Worm (Caenorhabditis elegans): ENCODE data around the gene F22B3.8.
"Not testable (repeated sequence)": the region's sequence is repeated elsewhere in the genome, so short reads cannot be mapped to it uniquely, and the experiment has no call there.

F22B3.8 gene

DNA sequence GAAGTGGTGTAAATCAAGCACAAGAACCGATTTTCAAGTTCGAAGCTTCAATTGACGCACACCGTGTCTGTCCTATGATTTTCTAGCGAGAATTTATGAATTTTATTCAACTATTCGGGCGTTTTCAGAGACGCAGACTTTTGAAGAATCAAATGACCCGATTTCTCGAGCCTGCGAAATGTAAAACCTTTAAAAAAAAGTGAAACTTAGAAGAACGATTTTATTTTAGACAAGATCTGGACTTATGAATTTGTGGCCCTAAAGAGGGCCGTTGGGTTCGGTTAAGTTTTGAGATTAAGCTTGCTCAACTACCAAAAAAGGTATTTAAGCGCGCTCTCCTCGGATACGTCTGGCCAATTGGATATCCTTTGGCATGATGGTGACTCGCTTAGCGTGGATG lies 18.6 kb downstream of the F22B3.8 start:
- TF ChIP-seq aly-1 (tag; optimal IDR thresholded peaks at IDR 0.05) (peak; percentile 81), ama-1 (optimal IDR thresholded peaks at IDR 0.05) (peak; percentile 83)

DNA sequence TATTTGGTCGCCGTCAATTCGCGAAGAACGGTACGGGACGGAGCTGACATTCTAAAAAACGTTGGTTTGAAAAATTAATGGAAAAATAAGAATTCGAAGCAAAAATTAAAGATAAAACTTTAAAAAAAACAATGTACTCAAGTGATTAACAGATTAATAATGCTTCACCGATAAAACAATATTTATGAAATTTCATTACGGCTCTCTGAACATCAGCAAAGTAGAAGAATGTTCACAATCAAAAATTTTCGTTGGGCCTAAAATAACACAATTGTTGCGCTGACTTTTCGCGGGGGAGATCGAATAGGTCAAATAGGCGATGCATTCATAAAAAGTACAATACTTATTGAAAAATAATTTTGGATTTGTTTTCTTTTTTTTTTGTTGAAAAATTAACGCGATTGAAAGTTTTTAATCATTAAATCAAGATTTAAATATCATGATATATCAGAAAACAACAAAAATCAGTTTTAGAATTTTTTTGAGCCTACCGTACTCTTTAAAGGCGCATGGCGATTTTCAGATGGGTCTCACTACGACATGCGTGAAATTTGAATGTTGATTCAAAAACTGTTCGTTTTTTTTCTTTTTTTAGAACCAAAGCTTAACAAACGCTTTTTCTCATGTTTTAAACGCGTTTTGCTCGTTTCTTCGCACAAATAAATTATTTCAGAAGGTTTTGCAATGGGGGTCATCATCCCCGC lies 21.3 kb downstream of the F22B3.8 start, which contains the start of the genes memi-3 and cyp-31A2:
memi-3 (minus strand) TSS at position 51 of the 704 bp plus-strand sequence.
cyp-31A2 (plus strand) TSS at position 674 of the 704 bp plus-strand sequence.
- TF ChIP-seq B0310.2 (tag; optimal IDR thresholded peaks at IDR 0.05), result no peak
- no peak for TF ChIP-seq F13C5.2 (tag; optimal IDR thresholded peaks at IDR 0.05)
- no peak for TF ChIP-seq tra-4 (tag; optimal IDR thresholded peaks at IDR 0.05)
- no peak for TF ChIP-seq scrt-1 (GFP tag; IDR thresholded peaks at IDR 0.05)
- no peak for TF ChIP-seq aly-1 (tag; optimal IDR thresholded peaks at IDR 0.05)
- no peak for TF ChIP-seq tbx-11 (GFP tag; IDR thresholded peaks at IDR 0.05)
- TF ChIP-seq hmg-4 (GFP tag; optimal IDR thresholded peaks at IDR 0.05), result no peak
- no peak for TF ChIP-seq sea-1 (GFP tag; conservative IDR thresholded peaks at IDR 0.05)
- no peak for TF ChIP-seq tbx-37 (GFP tag; conservative IDR thresholded peaks at IDR 0.05)
- no peak for TF ChIP-seq pes-1 (GFP tag; IDR thresholded peaks at IDR 0.05)
- no peak for TF ChIP-seq ceh-13 (GFP tag; optimal IDR thresholded peaks at IDR 0.05)
- TF ChIP-seq flt-1 (GFP tag; IDR thresholded peaks at IDR 0.05), result no peak
- TF ChIP-seq hmbx-1 (tag; optimal IDR thresholded peaks at IDR 0.05), result no peak
- no peak for TF ChIP-seq hnd-1 (tag; optimal IDR thresholded peaks at IDR 0.05)
- no peak for TF ChIP-seq ama-1 (optimal IDR thresholded peaks at IDR 0.05)
- TF ChIP-seq ets-7 (tag; optimal IDR thresholded peaks at IDR 0.05), result no peak
- TF ChIP-seq ceh-36 (tag; optimal IDR thresholded peaks at IDR 0.05), result no peak

ce11 chrIV:11401482-11401881 lies 23.2 kb downstream of the F22B3.8 start:
- TF ChIP-seq ama-1 (optimal IDR thresholded peaks at IDR 0.05) (peak; percentile 8), hnd-1 (tag; optimal IDR thresholded peaks at IDR 0.05) (no peak), scrt-1 (GFP tag; IDR thresholded peaks at IDR 0.05) (no peak), ceh-36 (tag; optimal IDR thresholded peaks at IDR 0.05) (no peak), hmbx-1 (tag; optimal IDR thresholded peaks at IDR 0.05) (no peak), tbx-11 (GFP tag; IDR thresholded peaks at IDR 0.05) (no peak), aly-1 (tag; optimal IDR thresholded peaks at IDR 0.05) (no peak)

DNA sequence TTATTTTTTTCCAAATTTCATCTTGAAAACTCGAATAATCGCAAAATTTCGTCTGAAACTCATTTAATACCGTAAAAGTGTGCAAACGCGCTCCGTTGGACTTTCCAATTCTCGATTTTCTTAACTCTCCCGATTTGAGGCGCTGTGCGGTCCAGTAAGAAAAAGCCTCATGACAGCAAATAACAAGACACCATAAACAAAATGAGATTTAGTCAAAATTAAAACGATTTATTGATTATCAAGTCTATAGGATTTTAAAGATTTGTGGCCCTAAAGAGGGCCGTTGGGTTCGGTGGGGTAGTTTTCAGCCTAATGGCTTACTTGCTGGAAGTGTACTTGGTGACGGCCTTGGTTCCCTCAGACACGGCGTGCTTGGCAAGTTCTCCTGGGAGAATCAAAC lies 24.6 kb downstream of the F22B3.8 start:
- TF ChIP-seq pes-1 (GFP tag; IDR thresholded peaks at IDR 0.05) (0 out of 2 replicates have a peak, but pooled peaks have one; percentile 27), tbx-11 (GFP tag; IDR thresholded peaks at IDR 0.05) (peak; percentile 39; the same call in 1 of the 2 replicates)

- TF ChIP-seq hnd-1 (tag; optimal IDR thresholded peaks at IDR 0.05); hmbx-1 (tag; optimal IDR thresholded peaks at IDR 0.05); pes-1 (GFP tag; IDR thresholded peaks at IDR 0.05): not testable (repeated sequence)
These were observed 26.4 kb downstream of the F22B3.8 start, which contains the start of gene dsl-6 for ce11 chrIV:11398267-11398825. dsl-6 (minus strand) TSS chrIV:11398317.

DNA sequence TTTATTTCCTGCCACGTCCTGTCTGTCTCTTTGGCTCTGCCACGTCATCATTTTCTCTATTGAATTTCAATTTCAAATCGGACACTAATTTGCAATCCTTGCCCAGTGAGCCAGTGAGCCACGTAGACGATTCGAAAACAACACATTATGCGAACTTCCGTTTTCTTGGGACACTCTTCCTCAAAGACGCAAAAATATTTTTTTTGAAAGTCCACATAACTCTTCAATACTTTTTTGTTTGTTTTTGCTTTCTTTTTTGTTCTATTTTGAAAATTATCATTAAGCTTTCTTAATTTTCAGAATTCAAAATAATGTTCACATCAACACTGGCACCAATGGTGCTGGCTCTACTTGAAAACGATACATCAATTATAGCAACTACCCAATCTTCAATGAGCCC lies 30.5 kb downstream of the F22B3.8 start, which contains the start of gene tag-89:
tag-89 (plus strand) TSS at position 301 of the 400 bp plus-strand sequence.
- TF ChIP-seq hmbx-1 (tag; optimal IDR thresholded peaks at IDR 0.05), result no peak
- TF ChIP-seq pes-1 (GFP tag; IDR thresholded peaks at IDR 0.05), result no peak
- no peak for TF ChIP-seq flt-1 (GFP tag; IDR thresholded peaks at IDR 0.05)
- no peak for TF ChIP-seq ceh-36 (tag; optimal IDR thresholded peaks at IDR 0.05)
- TF ChIP-seq tbx-37 (GFP tag; conservative IDR thresholded peaks at IDR 0.05), result no peak
- TF ChIP-seq ama-1 (optimal IDR thresholded peaks at IDR 0.05), result no peak
- TF ChIP-seq tbx-11 (GFP tag; IDR thresholded peaks at IDR 0.05), result no peak
- TF ChIP-seq ets-7 (tag; optimal IDR thresholded peaks at IDR 0.05), result no peak
- no peak for TF ChIP-seq tra-4 (tag; optimal IDR thresholded peaks at IDR 0.05)
- no peak for TF ChIP-seq scrt-1 (GFP tag; IDR thresholded peaks at IDR 0.05)
- no peak for TF ChIP-seq hnd-1 (tag; optimal IDR thresholded peaks at IDR 0.05)
- no peak for TF ChIP-seq aly-1 (tag; optimal IDR thresholded peaks at IDR 0.05)
- TF ChIP-seq B0310.2 (tag; optimal IDR thresholded peaks at IDR 0.05), result no peak
- TF ChIP-seq sea-1 (GFP tag; conservative IDR thresholded peaks at IDR 0.05), result no peak

DNA sequence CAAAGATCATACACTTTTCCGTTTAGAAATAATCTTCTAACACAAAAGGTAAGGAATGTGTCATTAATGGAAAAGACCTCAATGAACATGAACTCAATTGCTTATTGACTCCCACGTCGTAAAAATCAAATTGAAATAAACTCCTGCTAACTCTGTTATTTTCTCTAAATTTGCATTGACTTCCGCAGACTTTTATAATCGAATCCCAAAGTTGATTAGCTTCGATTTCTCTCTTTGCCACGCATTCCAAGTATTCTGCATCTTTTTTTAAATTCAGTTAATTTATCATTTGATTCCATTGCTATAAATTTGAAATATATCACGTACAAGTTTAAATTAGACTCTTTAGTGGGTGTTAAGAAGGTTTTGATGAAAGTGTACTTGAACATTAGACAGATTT lies 36.0 kb downstream of the F22B3.8 start:
- TF ChIP-seq ceh-36 (tag; optimal IDR thresholded peaks at IDR 0.05), result no peak

ce11 chrIV:11379254-11379653 lies 45.5 kb downstream of the F22B3.8 start, which contains the start of gene fbxb-76:
fbxb-76 (minus strand) TSS chrIV:11379354.
- TF ChIP-seq tbx-11 (GFP tag; IDR thresholded peaks at IDR 0.05) (no peak), hmg-4 (GFP tag; optimal IDR thresholded peaks at IDR 0.05) (no peak), aly-1 (tag; optimal IDR thresholded peaks at IDR 0.05) (no peak), sea-1 (GFP tag; conservative IDR thresholded peaks at IDR 0.05) (no peak), tra-4 (tag; optimal IDR thresholded peaks at IDR 0.05) (no peak), B0310.2 (tag; optimal IDR thresholded peaks at IDR 0.05) (no peak), tbx-37 (GFP tag; conservative IDR thresholded peaks at IDR 0.05) (no peak), F13C5.2 (tag; optimal IDR thresholded peaks at IDR 0.05) (no peak)

Measured in whole organism, early embryonic.